Worm (Caenorhabditis elegans): ENCODE data around the gene K05F1.8.

K05F1.8 gene

DNA sequence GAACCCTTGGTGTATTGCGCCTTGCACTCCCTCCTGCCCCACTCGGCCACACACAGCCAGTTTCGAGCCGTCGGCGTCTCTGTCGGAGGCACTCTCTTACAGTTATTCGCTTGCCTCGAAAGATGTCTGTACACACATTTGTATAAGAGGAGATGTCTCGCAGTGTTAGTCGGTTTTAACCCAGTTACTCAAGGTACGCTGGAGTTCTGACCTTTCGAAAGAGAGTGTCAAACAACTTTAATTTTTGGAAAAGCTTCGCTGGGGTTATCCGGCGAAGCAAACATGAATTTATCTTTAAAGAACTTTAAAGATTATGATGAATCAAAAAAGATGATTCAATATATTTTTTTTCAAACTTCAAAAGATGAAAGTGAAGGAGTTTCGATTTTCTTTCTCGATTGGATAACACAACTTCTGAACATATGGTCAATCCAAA lies 45.3 kb upstream of the K05F1.8 start (continued):
- TF ChIP-seq repo-1 (tag; optimal IDR thresholded peaks at IDR 0.05) (peak; percentile 100), mcd-1 (GFP tag; IDR thresholded peaks at IDR 0.05) (peak; percentile 98), egrh-3 (GFP tag; IDR thresholded peaks at IDR 0.05) (peak; percentile 84), F55B11.4 (tag; optimal IDR thresholded peaks at IDR 0.05; ENCODE audit: borderline replicate concordance, insufficient read depth) (no peak), F22D6.2 (tag; optimal IDR thresholded peaks at IDR 0.05) (peak; percentile 95), nfyb-1 (GFP tag; IDR thresholded peaks at IDR 0.05) (peak; percentile 99), dpl-1 (GFP tag; optimal IDR thresholded peaks at IDR 0.05) (peak; percentile 11), let-607 (tag; optimal IDR thresholded peaks at IDR 0.05) (peak; percentile 83 to 94), snpc-1.3 (tag; optimal IDR thresholded peaks at IDR 0.05; ENCODE audit: insufficient read depth) (peak; percentile 96), C17E4.6 (GFP tag; IDR thresholded peaks at IDR 0.05) (peak; percentile 99), lsl-1 (GFP tag; optimal IDR thresholded peaks at IDR 0.05) (peak; percentile 84), C06A6.2 (GFP tag; conservative IDR thresholded peaks at IDR 0.05) (peak; percentile 99), nfya-2 (GFP tag; IDR thresholded peaks at IDR 0.05) (peak; percentile 76; the same call in 1 of the 2 replicates), cebp-1 (GFP tag; IDR thresholded peaks at IDR 0.05) (peak; percentile 91), cebp-1 (tag; optimal IDR thresholded peaks at IDR 0.05) (peak; percentile 98), unc-130 (GFP tag; optimal IDR thresholded peaks at IDR 0.05) (peak; percentile 94), pbrm-1 (GFP tag; IDR thresholded peaks at IDR 0.05) (peak; percentile 100), sea-2 (GFP tag; IDR thresholded peaks at IDR 0.05) (peak; percentile 93), mes-4 (tag; optimal IDR thresholded peaks at IDR 0.05) (peak; percentile 77), F39B2.1 (GFP tag; IDR thresholded peaks at IDR 0.05) (peak; percentile 89), lin-54 (GFP tag; optimal IDR thresholded peaks at IDR 0.05) (peak; percentile 96), tbp1 (GFP tag; optimal IDR thresholded peaks at IDR 0.05) (peak; percentile 84), Y79H2A.3 (GFP tag; conservative IDR thresholded peaks at IDR 0.05) (peak; percentile 94), die-1 (tag; optimal IDR thresholded peaks at IDR 0.05) (peak; percentile 88), somi-1 (GFP tag; optimal IDR thresholded peaks at IDR 0.05) (peak; percentile 98), K12H6.12 (tag; optimal IDR thresholded peaks at IDR 0.05) (peak; percentile 99), lin-40 (tag; optimal IDR thresholded peaks at IDR 0.05) (peak; percentile 99), ets-4 (GFP tag; optimal IDR thresholded peaks at IDR 0.05) (peak; percentile 94), madf-6 (GFP tag; IDR thresholded peaks at IDR 0.05) (peak; percentile 94), egl-18 (GFP tag; IDR thresholded peaks at IDR 0.05) (peak; percentile 95), athp-1 (tag; optimal IDR thresholded peaks at IDR 0.05) (peak; percentile 95), F57C9.4 (tag; optimal IDR thresholded peaks at IDR 0.05) (peak; percentile 96), ztf-26 (tag; optimal IDR thresholded peaks at IDR 0.05) (peak; percentile 98), lsy-27 (tag; optimal IDR thresholded peaks at IDR 0.05; ENCODE audit: borderline replicate concordance, insufficient read depth) (peak; percentile 93), ztf-28 (GFP tag; IDR thresholded peaks at IDR 0.05) (peak; percentile 94), him-1 (tag; optimal IDR thresholded peaks at IDR 0.05) (peak; percentile 100), mxl-1 (tag; optimal IDR thresholded peaks at IDR 0.05) (peak; percentile 87), aptf-2 (GFP tag; conservative IDR thresholded peaks at IDR 0.05) (peak; percentile 73; the same call in 1 of the 2 replicates), nhr-179 (tag; optimal IDR thresholded peaks at IDR 0.05) (peak; percentile 78), Y95B8A.8 (GFP tag; IDR thresholded peaks at IDR 0.05) (peak; percentile 98), F37B4.10 (GFP tag; IDR thresholded peaks at IDR 0.05) (peak; percentile 93; the same call in 1 of the 2 replicates), nhr-90 (tag; optimal IDR thresholded peaks at IDR 0.05) (peak; percentile 91), hlh-12 (tag; optimal IDR thresholded peaks at IDR 0.05) (peak; percentile 2), atf-7 (tag; optimal IDR thresholded peaks at IDR 0.05) (peak; percentile 98), snpc-4 (GFP tag; optimal IDR thresholded peaks at IDR 0.05) (peak; percentile 100), snpc-4 (tag; optimal IDR thresholded peaks at IDR 0.05) (peak; percentile 100), ceh-27 (GFP tag; optimal IDR thresholded peaks at IDR 0.05) (peak; percentile 99), ceh-58 (GFP tag; IDR thresholded peaks at IDR 0.05) (peak; percentile 61; the same call in 1 of the 2 replicates), cebp-2 (GFP tag; IDR thresholded peaks at IDR 0.05) (peak; percentile 94)

All from whole organism, young adult.